Fruit fly (Drosophila melanogaster) Kc167 (cell line): ENCODE data around the gene Tpr2.

Source experiments
- Myc ChIP-seq: fragments of >200 bp; optimal IDR thresholded peaks from 2 replicates; lab custom pipeline; 2017; ENCODE audit warnings: missing external identifiers
- Sin3A ChIP-seq: fragments of >200 bp; optimal IDR thresholded peaks from 2 replicates; lab custom pipeline; 2018; ENCODE audit warnings: missing external identifiers
- h ChIP-seq: fragments of >200 bp; optimal IDR thresholded peaks from 3 replicates; lab custom pipeline; 2018; ENCODE audit warnings: missing external identifiers
- insv ChIP-seq: fragments of >200 bp; optimal IDR thresholded peaks from 3 replicates; lab custom pipeline; 2018; ENCODE audit warnings: missing external identifiers
- psq ChIP-seq: fragments of >200 bp; optimal IDR thresholded peaks from 2 replicates; lab custom pipeline; 2017; ENCODE audit warnings: missing external identifiers

dm6 chr2L:16485643-16486000, 5.7 kb upstream of the Tpr2 start, which contains the start of gene dac:
- TF ChIP-seq psq (lab: Kevin White, UChicago) (no peak), Myc (lab: Kevin White, UChicago) (no peak), insv (lab: Kevin White, UChicago) (no peak), Sin3A (lab: Kevin White, UChicago) (no peak), h (no peak)
